Worm (Caenorhabditis elegans) whole organism, midembryonic: Measurements from ENCODE around the gene sel-7.

ENCODE experiments used
- T22C8.4 ChIP-seq: fragments of 200-800 bp; sonication (Bioruptor generic); IDR thresholded peaks from 2 replicates; pipeline ENCODE4 v1.3.6; 2022; ENCODE audit warnings: missing genetic modification characterization, missing compliant biosample characterization
- cog-1 ChIP-seq: sonication (generic microtip); optimal IDR thresholded peaks from 2 replicates; lab custom pipeline; 2016; ENCODE audit warnings: missing genetic modification characterization, missing compliant biosample characterization
- flt-1 ChIP-seq: fragments of 200-800 bp; sonication (Bioruptor generic); IDR thresholded peaks from 2 replicates; pipeline ENCODE4 v1.3.6; 2022; ENCODE audit warnings: missing genetic modification characterization, missing compliant biosample characterization
- klf-2 ChIP-seq: fragments of 200-800 bp; sonication (Bioruptor generic); conservative IDR thresholded peaks from 2 replicates; pipeline ENCODE4 v1.3.6; 2022; ENCODE audit warnings: missing genetic modification reagents, missing genetic modification characterization, missing compliant biosample characterization
- med-1 ChIP-seq: sonication (generic microtip); optimal IDR thresholded peaks from 2 replicates; lab custom pipeline; 2017; ENCODE audit warnings: missing genetic modification characterization, mild to moderate bottlenecking, missing compliant biosample characterization, antibody characterized with exemption, missing genetic modification reagents; ENCODE audit not compliant: insufficient read depth
- ref-1 ChIP-seq: fragments of 200-800 bp; sonication (Bioruptor generic); conservative IDR thresholded peaks from 2 replicates; pipeline ENCODE4 v1.3.6; 2022; ENCODE audit warnings: missing genetic modification reagents, missing genetic modification characterization, missing compliant biosample characterization
- ztf-29 ChIP-seq: fragments of 200-800 bp; sonication (Bioruptor generic); IDR thresholded peaks from 2 replicates; pipeline ENCODE4 v1.3.6; 2022; ENCODE audit warnings: missing genetic modification reagents, missing genetic modification characterization, missing compliant biosample characterization

ce11 chrX:14324289-14324688, 16.0 kb downstream of the sel-7 start:
- TF ChIP-seq ref-1 (GFP tag; lab: Robert Waterston, UW) (no peak), klf-2 (GFP tag; lab: Robert Waterston, UW) (no peak), flt-1 (GFP tag; lab: Robert Waterston, UW) (no peak), T22C8.4 (GFP tag; lab: Robert Waterston, UW) (no peak), cog-1 (tag; lab: Kevin White, UChicago) (no peak), med-1 (GFP tag; lab: Kevin White, UChicago) (no peak), ztf-29 (GFP tag; lab: Robert Waterston, UW) (no peak)
